Fruit fly (Drosophila melanogaster): ENCODE data around the gene CG5644.

- TF ChIP-seq usp (GFP tag; optimal IDR thresholded peaks at IDR 0.05) (no peak), EcR (GFP tag; optimal IDR thresholded peaks at IDR 0.05) (no peak), Dll (optimal IDR thresholded peaks at IDR 0.05) (no peak), psq (optimal IDR thresholded peaks at IDR 0.05) (no peak), CG8478 (optimal IDR thresholded peaks at IDR 0.05) (no peak), pan (optimal IDR thresholded peaks at IDR 0.05) (no peak)
Observed at dm6 chr3L:8982044-8982443, 2.4 kb upstream of the CG5644 start.

Data from whole organism.